Worm (Caenorhabditis elegans) whole organism, late embryonic: ENCODE data around the gene C14B9.10.

Experiments used
- C08G9.2 ChIP-seq: sonication (generic microtip); optimal IDR thresholded peaks from 2 replicates; lab custom pipeline; 2016; ENCODE audit warnings: mild to moderate bottlenecking, missing genetic modification characterization, moderate library complexity, missing compliant biosample characterization
- C38D4.7 ChIP-seq: fragments of 200-800 bp; sonication (Bioruptor generic); optimal IDR thresholded peaks from 2 replicates; lab custom pipeline; 2018; ENCODE audit warnings: mild to moderate bottlenecking, missing genetic modification characterization, moderate library complexity, missing compliant biosample characterization
- F13H6.1 ChIP-seq: sonication (generic microtip); optimal IDR thresholded peaks from 2 replicates; lab custom pipeline; 2016; ENCODE audit warnings: missing genetic modification characterization, missing compliant biosample characterization
- K02D7.2 ChIP-seq: sonication (generic microtip); optimal IDR thresholded peaks from 2 replicates; lab custom pipeline; 2017; ENCODE audit warnings: mild to moderate bottlenecking, missing genetic modification characterization, missing compliant biosample characterization
- K09A11.1 ChIP-seq: sonication (generic microtip); optimal IDR thresholded peaks from 2 replicates; lab custom pipeline; 2017; ENCODE audit warnings: antibody characterized with exemption, mild to moderate bottlenecking, missing genetic modification characterization, missing compliant biosample characterization; ENCODE audit not compliant: insufficient read depth
- T23F11.4 ChIP-seq: fragments of 200-800 bp; sonication (Bioruptor generic); optimal IDR thresholded peaks from 2 replicates; lab custom pipeline; 2018; ENCODE audit warnings: mild to moderate bottlenecking, missing genetic modification characterization, missing compliant biosample characterization
- Y22D7AL.16 ChIP-seq: sonication (generic microtip); optimal IDR thresholded peaks from 2 replicates; lab custom pipeline; 2016; ENCODE audit warnings: missing genetic modification characterization, missing compliant biosample characterization
- ahr-1 ChIP-seq: sonication (generic microtip); optimal IDR thresholded peaks from 2 replicates; lab custom pipeline; 2016; ENCODE audit warnings: missing genetic modification characterization, missing compliant biosample characterization
- ama-1 ChIP-seq: fragments of 150-350 bp; optimal IDR thresholded peaks from 2 replicates; lab custom pipeline; 2014
- ceh-14 ChIP-seq: sonication (generic microtip); optimal IDR thresholded peaks from 2 replicates; lab custom pipeline; 2016; ENCODE audit warnings: missing genotype, missing genetic modification characterization, missing compliant biosample characterization
- ceh-18 ChIP-seq: sonication (generic microtip); optimal IDR thresholded peaks from 2 replicates; lab custom pipeline; 2016; ENCODE audit warnings: missing genetic modification characterization, missing compliant biosample characterization
- ceh-19 ChIP-seq: fragments of 200-800 bp; sonication (Bioruptor generic); optimal IDR thresholded peaks from 2 replicates; lab custom pipeline; 2018; ENCODE audit warnings: mild to moderate bottlenecking, missing genetic modification characterization, missing compliant biosample characterization
- ceh-2 ChIP-seq: sonication (generic microtip); optimal IDR thresholded peaks from 2 replicates; lab custom pipeline; 2016; ENCODE audit warnings: missing genotype, missing genetic modification characterization, missing compliant biosample characterization
- ceh-22 ChIP-seq: sonication (generic microtip); optimal IDR thresholded peaks from 2 replicates; lab custom pipeline; 2017; ENCODE audit warnings: missing biosample characterization, missing genetic modification characterization
- ceh-30 ChIP-seq: fragments of 150-350 bp; optimal IDR thresholded peaks from 2 replicates; lab custom pipeline; 2014; ENCODE audit warnings: missing biosample characterization, missing genetic modification characterization
- ceh-31 ChIP-seq: sonication (generic microtip); optimal IDR thresholded peaks from 2 replicates; lab custom pipeline; 2016; ENCODE audit warnings: missing genetic modification characterization, missing compliant biosample characterization
- ceh-34 ChIP-seq: sonication (generic microtip); optimal IDR thresholded peaks from 2 replicates; lab custom pipeline; 2016; ENCODE audit warnings: mild to moderate bottlenecking, missing genetic modification characterization, missing compliant biosample characterization
- ceh-45 ChIP-seq: fragments of 200-800 bp; sonication (Bioruptor generic); IDR thresholded peaks from 2 replicates; pipeline ENCODE4 v1.3.6; 2022; ENCODE audit warnings: missing genetic modification reagents, missing genetic modification characterization, missing compliant biosample characterization
- ceh-48 ChIP-seq: sonication (generic microtip); optimal IDR thresholded peaks from 2 replicates; lab custom pipeline; 2016; ENCODE audit warnings: missing genetic modification characterization, inconsistent platforms, missing compliant biosample characterization
- ceh-6 ChIP-seq: fragments of 200-800 bp; sonication (Bioruptor generic); optimal IDR thresholded peaks from 2 replicates; lab custom pipeline; 2018; ENCODE audit warnings: mild to moderate bottlenecking, missing genetic modification characterization, missing compliant biosample characterization
- ceh-9 ChIP-seq: sonication (generic microtip); optimal IDR thresholded peaks from 2 replicates; lab custom pipeline; 2016; ENCODE audit warnings: mild to moderate bottlenecking, missing genetic modification characterization, inconsistent platforms, missing compliant biosample characterization
- dmd-4 ChIP-seq: sonication (generic microtip); optimal IDR thresholded peaks from 2 replicates; lab custom pipeline; 2016; ENCODE audit warnings: borderline replicate concordance, missing genetic modification characterization, missing compliant biosample characterization
- dve-1 ChIP-seq: sonication (generic microtip); optimal IDR thresholded peaks from 2 replicates; lab custom pipeline; 2017; ENCODE audit warnings: antibody characterized with exemption, mild to moderate bottlenecking, missing genetic modification characterization, missing compliant biosample characterization
- elt-4 ChIP-seq: sonication (generic microtip); optimal IDR thresholded peaks from 2 replicates; lab custom pipeline; 2016; ENCODE audit warnings: missing genetic modification characterization, missing compliant biosample characterization
- eyg-1 ChIP-seq: sonication (generic microtip); optimal IDR thresholded peaks from 2 replicates; lab custom pipeline; 2016; ENCODE audit warnings: missing genotype, missing genetic modification characterization, missing compliant biosample characterization
- fax-1 ChIP-seq: sonication (generic microtip); optimal IDR thresholded peaks from 2 replicates; lab custom pipeline; 2016; ENCODE audit warnings: missing genotype, missing genetic modification characterization, missing compliant biosample characterization
- fkh-10 ChIP-seq: fragments of 150-350 bp; optimal IDR thresholded peaks from 2 replicates; lab custom pipeline; 2014; ENCODE audit warnings: missing biosample characterization, missing genetic modification reagents, missing genetic modification characterization
- fkh-6 ChIP-seq: sonication (generic microtip); optimal IDR thresholded peaks from 2 replicates; lab custom pipeline; 2016; ENCODE audit warnings: missing genetic modification characterization, missing compliant biosample characterization
- hlh-13 ChIP-seq: fragments of 200-800 bp; sonication (Bioruptor generic); optimal IDR thresholded peaks from 2 replicates; lab custom pipeline; 2018; ENCODE audit warnings: mild to moderate bottlenecking, missing genetic modification characterization, missing compliant biosample characterization
- hlh-15 ChIP-seq: sonication (generic microtip); optimal IDR thresholded peaks from 2 replicates; lab custom pipeline; 2016; ENCODE audit warnings: missing genetic modification characterization, missing compliant biosample characterization
- hlh-8 ChIP-seq: sonication (generic microtip); optimal IDR thresholded peaks from 2 replicates; lab custom pipeline; 2016; ENCODE audit warnings: missing genotype, missing genetic modification characterization, missing compliant biosample characterization
- lim-6 ChIP-seq: sonication (generic microtip); optimal IDR thresholded peaks from 2 replicates; lab custom pipeline; 2016; ENCODE audit warnings: missing genetic modification characterization, missing compliant biosample characterization
- madf-2 ChIP-seq: sonication (generic microtip); optimal IDR thresholded peaks from 2 replicates; lab custom pipeline; 2017; ENCODE audit warnings: missing genetic modification characterization, missing compliant biosample characterization
- mec-3 ChIP-seq: sonication (generic microtip); optimal IDR thresholded peaks from 2 replicates; lab custom pipeline; 2016; ENCODE audit warnings: borderline replicate concordance, missing genetic modification characterization, missing compliant biosample characterization
- nfya-1 ChIP-seq: sonication (generic microtip); optimal IDR thresholded peaks from 2 replicates; lab custom pipeline; 2017; ENCODE audit warnings: missing genetic modification characterization, mild to moderate bottlenecking, missing compliant biosample characterization, antibody characterized with exemption, moderate library complexity
- nhr-11 ChIP-seq: fragments of 150-350 bp; optimal IDR thresholded peaks from 2 replicates; lab custom pipeline; 2014; ENCODE audit warnings: missing biosample characterization, missing genetic modification characterization
- npax-4 ChIP-seq: sonication (generic microtip); optimal IDR thresholded peaks from 2 replicates; lab custom pipeline; 2016; ENCODE audit warnings: missing genetic modification characterization, missing compliant biosample characterization
- odd-2 ChIP-seq: sonication (generic microtip); optimal IDR thresholded peaks from 2 replicates; lab custom pipeline; 2017; ENCODE audit warnings: antibody characterized with exemption, mild to moderate bottlenecking, missing genetic modification characterization, missing compliant biosample characterization
- pag-3 ChIP-seq: sonication (generic microtip); optimal IDR thresholded peaks from 2 replicates; lab custom pipeline; 2016; ENCODE audit warnings: missing compliant biosample characterization, missing genetic modification characterization, borderline replicate concordance
- pat-9 ChIP-seq: fragments of 200-800 bp; sonication (Bioruptor generic); optimal IDR thresholded peaks from 2 replicates; lab custom pipeline; 2018; ENCODE audit warnings: mild to moderate bottlenecking, missing genetic modification characterization, moderate library complexity, missing compliant biosample characterization
- pax-1 ChIP-seq: fragments of 150-350 bp; optimal IDR thresholded peaks from 2 replicates; lab custom pipeline; 2014; ENCODE audit warnings: missing biosample characterization, missing genetic modification characterization
- pha-4 ChIP-seq: fragments of 150-350 bp; optimal IDR thresholded peaks from 2 replicates; lab custom pipeline; 2018; ENCODE audit warnings: missing biosample characterization, missing genetic modification reagents, missing genetic modification characterization
- pqm-1 ChIP-seq: sonication (generic microtip); optimal IDR thresholded peaks from 2 replicates; lab custom pipeline; 2016; ENCODE audit warnings: missing genetic modification characterization, missing compliant biosample characterization
- pros-1 ChIP-seq: fragments of 150-350 bp; optimal IDR thresholded peaks from 2 replicates; lab custom pipeline; 2014; ENCODE audit warnings: missing biosample characterization, missing genetic modification reagents, missing genetic modification characterization
- ref-2 ChIP-seq: sonication (generic microtip); optimal IDR thresholded peaks from 2 replicates; lab custom pipeline; 2016; ENCODE audit warnings: missing genetic modification characterization, missing compliant biosample characterization
- rnt-1 ChIP-seq: sonication (generic microtip); optimal IDR thresholded peaks from 2 replicates; lab custom pipeline; 2016; ENCODE audit warnings: missing genetic modification characterization, missing compliant biosample characterization
- sdc-2 ChIP-seq: sonication (generic microtip); optimal IDR thresholded peaks from 2 replicates; lab custom pipeline; 2016; ENCODE audit warnings: missing genotype, missing genetic modification characterization, missing compliant biosample characterization
- sox-2 ChIP-seq: fragments of 200-800 bp; sonication (Bioruptor generic); IDR thresholded peaks from 2 replicates; pipeline ENCODE4 v1.3.6; 2022; ENCODE audit warnings: missing genetic modification reagents, missing genetic modification characterization, missing compliant biosample characterization
- sox-4 ChIP-seq: sonication (generic microtip); optimal IDR thresholded peaks from 2 replicates; lab custom pipeline; 2017; ENCODE audit warnings: mild to moderate bottlenecking, missing genetic modification characterization, inconsistent platforms, missing compliant biosample characterization
- syd-9 ChIP-seq: sonication (generic microtip); optimal IDR thresholded peaks from 2 replicates; lab custom pipeline; 2016; ENCODE audit warnings: mild to moderate bottlenecking, missing genetic modification characterization, moderate library complexity, missing compliant biosample characterization
- tbx-2 ChIP-seq: sonication (generic microtip); optimal IDR thresholded peaks from 2 replicates; lab custom pipeline; 2016; ENCODE audit warnings: missing genetic modification characterization, missing compliant biosample characterization
- tbx-7 ChIP-seq: sonication (generic microtip); optimal IDR thresholded peaks from 2 replicates; lab custom pipeline; 2016; ENCODE audit warnings: missing genotype, missing genetic modification characterization, missing compliant biosample characterization
- unc-86 ChIP-seq: sonication (generic microtip); optimal IDR thresholded peaks from 2 replicates; lab custom pipeline; 2016; ENCODE audit warnings: missing genetic modification characterization, missing compliant biosample characterization
- zip-5 ChIP-seq: sonication (generic microtip); optimal IDR thresholded peaks from 2 replicates; lab custom pipeline; 2016; ENCODE audit warnings: missing genetic modification characterization, missing compliant biosample characterization

The C14B9.10 gene

ce11 chrIII:8106476-8106875 lies 24.2 kb upstream of the C14B9.10 start:
- TF ChIP-seq sdc-2 (peak; percentile 70), ceh-45 (peak; percentile 86), fax-1 (tag; lab: Kevin White, UChicago) (peak; percentile 40), pat-9 (tag; lab: Kevin White, UChicago) (peak; percentile 67), lim-6 (tag; lab: Kevin White, UChicago) (no peak), hlh-8 (tag; lab: Kevin White, UChicago) (peak; percentile 17), ceh-14 (tag; lab: Kevin White, UChicago) (peak; percentile 69), odd-2 (tag; lab: Kevin White, UChicago) (peak; percentile 40), ceh-34 (tag; lab: Kevin White, UChicago) (peak; percentile 79), zip-5 (peak; percentile 36), C08G9.2 (tag; lab: Kevin White, UChicago) (peak; percentile 72), pros-1 (tag; lab: Kevin White, UChicago) (peak; percentile 34), fkh-6 (tag; lab: Kevin White, UChicago) (peak; percentile 70), tbx-7 (peak; percentile 32), mec-3 (tag; lab: Kevin White, UChicago) (no peak), ceh-19 (GFP tag; lab: Kevin White, UChicago) (peak; percentile 71), tbx-2 (tag; lab: Kevin White, UChicago) (peak; percentile 76), dmd-4 (peak; percentile 40), C38D4.7 (GFP tag; lab: Kevin White, UChicago) (peak; percentile 76), syd-9 (tag; lab: Kevin White, UChicago) (peak; percentile 49), sox-4 (tag; lab: Kevin White, UChicago) (peak; percentile 67), pha-4 (no peak), hlh-15 (tag; lab: Kevin White, UChicago) (peak; percentile 1), npax-4 (tag; lab: Kevin White, UChicago) (peak; percentile 51), sox-2 (GFP tag; lab: Robert Waterston, UW) (peak; percentile 67), dve-1 (no peak), pqm-1 (no peak), fkh-10 (peak; percentile 44), ceh-2 (tag; lab: Kevin White, UChicago) (peak; percentile 35), ama-1 (lab: Kevin White, UChicago) (no peak), ceh-31 (tag; lab: Kevin White, UChicago) (peak; percentile 33), ahr-1 (peak; percentile 37), nhr-11 (tag; lab: Kevin White, UChicago) (no peak), elt-4 (tag; lab: Kevin White, UChicago) (no peak), K02D7.2 (tag; lab: Kevin White, UChicago) (peak; percentile 49), ref-2 (peak; percentile 41), ceh-30 (tag; lab: Kevin White, UChicago) (peak; percentile 20), F13H6.1 (tag; lab: Kevin White, UChicago) (peak; percentile 53), rnt-1 (no peak), madf-2 (tag; lab: Kevin White, UChicago) (peak; percentile 65), ceh-18 (tag; lab: Kevin White, UChicago) (peak; percentile 73), T23F11.4 (GFP tag; lab: Kevin White, UChicago) (peak; percentile 70), Y22D7AL.16 (peak; percentile 66), ceh-6 (peak; percentile 74), unc-86 (tag; lab: Kevin White, UChicago) (peak; percentile 66), ceh-22 (tag; lab: Kevin White, UChicago) (no peak), pax-1 (tag; lab: Kevin White, UChicago) (no peak), hlh-13 (GFP tag; lab: Kevin White, UChicago) (peak; percentile 69), pag-3 (no peak), K09A11.1 (tag; lab: Kevin White, UChicago) (peak; percentile 53), ceh-48 (peak; percentile 54), eyg-1 (tag; lab: Kevin White, UChicago) (peak; percentile 29), nfya-1 (tag; lab: Kevin White, UChicago) (peak; percentile 41), ceh-9 (peak; percentile 56)
